Fruit fly (Drosophila melanogaster): ENCODE measurements around the gene CG10514.

The CG10514 gene

DNA sequence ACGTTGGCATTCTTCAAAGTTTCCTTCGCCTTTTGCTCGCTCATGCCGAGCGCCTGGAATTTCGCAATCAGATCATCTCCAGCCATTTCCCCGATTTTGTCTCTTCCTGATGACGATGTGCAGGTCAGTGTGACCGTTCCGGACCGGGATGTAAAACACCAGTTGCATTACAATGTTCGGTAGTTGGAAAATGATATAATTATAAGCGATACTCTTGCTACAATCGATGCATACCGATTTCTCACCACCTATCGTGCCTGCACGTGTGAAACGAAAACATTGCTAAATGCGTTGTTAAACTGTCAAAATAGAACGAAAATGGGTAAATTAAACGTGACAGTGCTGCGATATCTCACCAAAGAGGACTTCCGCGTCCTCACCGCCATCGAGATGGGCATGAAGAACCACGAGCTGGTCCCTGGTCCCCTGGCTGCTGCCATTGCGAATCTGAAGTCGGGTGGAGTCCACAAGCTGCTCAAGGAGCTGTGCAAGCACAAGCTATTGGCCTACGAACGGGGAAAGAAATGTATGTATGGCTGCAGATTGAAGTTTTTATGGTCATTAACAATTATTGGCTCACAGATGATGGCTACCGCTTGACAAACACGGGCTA is 14.0 kb downstream of the CG10514 start, which contains the start of the genes GlnRS and RIOK2 (continued):
- TF ChIP-seq CG17802 (tag; optimal IDR thresholded peaks at IDR 0.05) (peak; percentile 92), CG2120 (GFP tag; optimal IDR thresholded peaks at IDR 0.05) (peak; percentile 2), CG7928 (GFP tag; optimal IDR thresholded peaks at IDR 0.05) (no peak), CG3838 (GFP tag; optimal IDR thresholded peaks at IDR 0.05) (no peak), HmgZ (tag; optimal IDR thresholded peaks at IDR 0.05) (peak; percentile 86), Scr (GFP tag; IDR thresholded peaks at IDR 0.05; ENCODE audit: partially characterized antibody) (peak; percentile 94), MBD-R2 (GFP tag; IDR thresholded peaks at IDR 0.05) (peak; percentile 98), ato (GFP tag; IDR thresholded peaks at IDR 0.05; ENCODE audit: partially characterized antibody) (peak; percentile 90), CHES-1-like (GFP tag; optimal IDR thresholded peaks at IDR 0.05) (peak; percentile 64), CG13624 (GFP tag; optimal IDR thresholded peaks at IDR 0.05) (peak; percentile 75), row (GFP tag; IDR thresholded peaks at IDR 0.05) (peak; percentile 74), hbn (GFP tag; IDR thresholded peaks at IDR 0.05; ENCODE audit: partially characterized antibody) (peak; percentile 97), vnd (GFP tag; IDR thresholded peaks at IDR 0.05; ENCODE audit: partially characterized antibody) (peak; percentile 92), NC2β (GFP tag; optimal IDR thresholded peaks at IDR 0.05) (peak; percentile 45), CG17186 (GFP tag; optimal IDR thresholded peaks at IDR 0.05) (peak; percentile 77), ash1 (GFP tag; optimal IDR thresholded peaks at IDR 0.05) (no peak), mirr (GFP tag; optimal IDR thresholded peaks at IDR 0.05) (peak; percentile 6), grn (GFP tag; optimal IDR thresholded peaks at IDR 0.05) (peak; percentile 7), CG11560 (tag; IDR thresholded peaks at IDR 0.05) (no peak), CG9437 (GFP tag; optimal IDR thresholded peaks at IDR 0.05) (no peak), CG30020 (tag; optimal IDR thresholded peaks at IDR 0.05) (peak; percentile 94), repo (GFP tag; optimal IDR thresholded peaks at IDR 0.05) (no peak), scrt (GFP tag; optimal IDR thresholded peaks at IDR 0.05) (peak; percentile 95), CG7963 (GFP tag; IDR thresholded peaks at IDR 0.05; ENCODE audit: partially characterized antibody) (peak; percentile 93), lola (GFP tag; optimal IDR thresholded peaks at IDR 0.05) (peak in 1 of 3 experiments; percentile 100), p53 (GFP tag; optimal IDR thresholded peaks at IDR 0.05) (peak; percentile 32), slbo (GFP tag; IDR thresholded peaks at IDR 0.05) (peak; percentile 43; the same call in 1 of the 2 replicates), CrebB (tag; optimal IDR thresholded peaks at IDR 0.05) (peak; percentile 11), CG17912 (GFP tag; optimal IDR thresholded peaks at IDR 0.05) (peak; percentile 54), CG42726 (GFP tag; IDR thresholded peaks at IDR 0.05; ENCODE audit: partially characterized antibody) (peak; percentile 91), CG17361 (GFP tag; IDR thresholded peaks at IDR 0.05) (no peak), Atf3 (GFP tag; optimal IDR thresholded peaks at IDR 0.05) (peak; percentile 5), cwo (GFP tag; optimal IDR thresholded peaks at IDR 0.05) (peak; percentile 96), oc (tag; optimal IDR thresholded peaks at IDR 0.05) (no peak), CG6854 (GFP tag; optimal IDR thresholded peaks at IDR 0.05) (no peak), CG12391 (tag; optimal IDR thresholded peaks at IDR 0.05) (peak; percentile 31), Doc3 (GFP tag; IDR thresholded peaks at IDR 0.05; ENCODE audit: partially characterized antibody) (peak; percentile 92), wdn (GFP tag; IDR thresholded peaks at IDR 0.05) (no peak), CG3995 (GFP tag; optimal IDR thresholded peaks at IDR 0.05) (peak; percentile 50), CG11723 (GFP tag; optimal IDR thresholded peaks at IDR 0.05) (no peak), CG14965 (GFP tag; optimal IDR thresholded peaks at IDR 0.05; ENCODE audit: borderline replicate concordance) (no peak), Bgb (GFP tag; IDR thresholded peaks at IDR 0.05; ENCODE audit: partially characterized antibody) (peak; percentile 98), CG2129 (GFP tag; IDR thresholded peaks at IDR 0.05; ENCODE audit: partially characterized antibody) (peak; percentile 87), Dbx (GFP tag; IDR thresholded peaks at IDR 0.05) (peak; percentile 60; the same call in 2 of the 3 replicates), CG3163 (GFP tag; optimal IDR thresholded peaks at IDR 0.05) (no peak), CG1792 (GFP tag; optimal IDR thresholded peaks at IDR 0.05) (no peak), BEAF-32 (GFP tag; optimal IDR thresholded peaks at IDR 0.05) (peak; percentile 97), sd (tag; optimal IDR thresholded peaks at IDR 0.05) (peak; percentile 66)
